Fruit fly (Drosophila melanogaster) whole organism, embryonic: ENCODE data around the gene Ir68b.
A peak's percentile ranks its signal among the peaks of the same experiment; 100 is the strongest.

Experiments
- Ada2b ChIP-seq: fragments of 200-800 bp; sonication (Bioruptor generic); IDR thresholded peaks from 2 replicates; pipeline ENCODE4 v1.3.6; 2022; ENCODE audit warnings: missing biosample characterization, missing genetic modification characterization
- BEAF-32 ChIP-seq: fragments of 200-800 bp; sonication (Bioruptor generic); optimal IDR thresholded peaks from 3 replicates; lab custom pipeline; 2017; ENCODE audit warnings: missing biosample characterization, missing genetic modification characterization, mild to moderate bottlenecking, moderate library complexity, missing genetic modification reagents
- CG12219 ChIP-seq: fragments of 200-800 bp; sonication (Bioruptor generic); optimal IDR thresholded peaks from 3 replicates; lab custom pipeline; 2018; ENCODE audit warnings: missing biosample characterization, mild to moderate bottlenecking, missing genetic modification characterization
- CG14014 ChIP-seq: fragments of 200-800 bp; sonication (Bioruptor generic); IDR thresholded peaks from 2 replicates; pipeline ENCODE4 v1.3.6; 2022; ENCODE audit warnings: missing biosample characterization, missing genetic modification characterization
- CG14710 ChIP-seq: fragments of 200-800 bp; sonication (Bioruptor generic); optimal IDR thresholded peaks from 3 replicates; lab custom pipeline; 2019; ENCODE audit warnings: missing biosample characterization, mild to moderate bottlenecking, missing genetic modification characterization, moderate library complexity
- CG16815 ChIP-seq: fragments of 200-800 bp; sonication (Bioruptor generic); optimal IDR thresholded peaks from 3 replicates; lab custom pipeline; 2017; ENCODE audit warnings: missing biosample characterization, mild to moderate bottlenecking, missing genetic modification characterization
- CG18262 ChIP-seq: fragments of 200-800 bp; optimal IDR thresholded peaks from 3 replicates; lab custom pipeline; 2019; ENCODE audit warnings: missing biosample characterization, mild to moderate bottlenecking, missing genetic modification characterization, moderate library complexity
- CG18619 ChIP-seq: fragments of 200-800 bp; sonication (Bioruptor generic); optimal IDR thresholded peaks from 3 replicates; lab custom pipeline; 2017; ENCODE audit warnings: missing biosample characterization, mild to moderate bottlenecking, missing genetic modification characterization
- CG18764 ChIP-seq: fragments of 200-800 bp; sonication (Bioruptor generic); optimal IDR thresholded peaks from 3 replicates; lab custom pipeline; 2016; ENCODE audit warnings: missing biosample characterization, missing genetic modification characterization
- CG2889 ChIP-seq: fragments of 200-800 bp; sonication (Bioruptor generic); IDR thresholded peaks from 3 replicates; pipeline ENCODE4 v1.3.6; 2022; ENCODE audit warnings: missing biosample characterization, missing genetic modification characterization
- CG42726 ChIP-seq: fragments of 200-800 bp; sonication (Bioruptor generic); IDR thresholded peaks from 2 replicates; pipeline ENCODE4 v1.3.6; 2022; ENCODE audit warnings: missing biosample characterization, missing genetic modification characterization; ENCODE audit not compliant: partially characterized antibody
- CG4617 ChIP-seq: fragments of 200-800 bp; sonication (Bioruptor generic); optimal IDR thresholded peaks from 3 replicates; lab custom pipeline; 2016; ENCODE audit warnings: missing biosample characterization, missing genetic modification characterization, borderline replicate concordance
- CG8281 ChIP-seq: fragments of 200-800 bp; sonication (Bioruptor generic); optimal IDR thresholded peaks from 2 replicates; lab custom pipeline; 2018; ENCODE audit warnings: missing biosample characterization, mild to moderate bottlenecking, missing genetic modification characterization, moderate library complexity
- CoRest ChIP-seq: fragments of 200-800 bp; sonication (Bioruptor generic); optimal IDR thresholded peaks from 3 replicates; lab custom pipeline; 2018; ENCODE audit warnings: missing biosample characterization, mild to moderate bottlenecking, missing genetic modification characterization, moderate library complexity
- Dek ChIP-seq: fragments of 200-800 bp; sonication (Bioruptor generic); optimal IDR thresholded peaks from 3 replicates; lab custom pipeline; 2019; ENCODE audit warnings: missing biosample characterization, mild to moderate bottlenecking, missing genetic modification characterization, moderate library complexity
- Dip2 ChIP-seq: fragments of 200-800 bp; sonication (Bioruptor generic); IDR thresholded peaks from 2 replicates; pipeline ENCODE4 v1.3.6; 2022; ENCODE audit warnings: missing biosample characterization, missing genetic modification characterization
- Dp ChIP-seq: fragments of 200-800 bp; sonication (Bioruptor generic); optimal IDR thresholded peaks from 2 replicates; lab custom pipeline; 2018; ENCODE audit warnings: missing biosample characterization, mild to moderate bottlenecking, missing genetic modification characterization, moderate library complexity
- Dref ChIP-seq: fragments of 200-800 bp; sonication (Bioruptor generic); IDR thresholded peaks from 2 replicates; pipeline ENCODE4 v1.3.6; 2022; ENCODE audit warnings: missing biosample characterization, missing genetic modification characterization
- E2f2 ChIP-seq: fragments of 200-800 bp; sonication (Bioruptor generic); IDR thresholded peaks from 2 replicates; pipeline ENCODE4 v1.3.6; 2022; ENCODE audit warnings: missing biosample characterization, missing genetic modification characterization
- Ets65A ChIP-seq: fragments of 200-800 bp; sonication (Bioruptor generic); peaks from one replicate; lab custom pipeline; 2016; ENCODE audit warnings: missing biosample characterization, missing genetic modification characterization
- Gug ChIP-seq: fragments of 200-800 bp; sonication (Bioruptor generic); IDR thresholded peaks from 4 replicates; pipeline ENCODE4 v1.3.6; 2022; ENCODE audit warnings: missing biosample characterization, missing genetic modification characterization
- HLH3B ChIP-seq: fragments of 200-800 bp; sonication (Bioruptor generic); IDR thresholded peaks from 2 replicates; pipeline ENCODE4 v1.3.6; 2022; ENCODE audit warnings: missing biosample characterization, missing genetic modification characterization
- HLHmδ ChIP-seq: fragments of 200-800 bp; sonication (Bioruptor generic); optimal IDR thresholded peaks from 2 replicates; lab custom pipeline; 2018; ENCODE audit warnings: missing biosample characterization, mild to moderate bottlenecking, missing genetic modification characterization, moderate library complexity
- Hmr ChIP-seq: fragments of 200-800 bp; sonication (Bioruptor generic); optimal IDR thresholded peaks from 3 replicates; lab custom pipeline; 2017; ENCODE audit warnings: mild to moderate bottlenecking, missing biosample characterization, missing genetic modification reagents, missing genetic modification characterization
- Hr3 ChIP-seq: fragments of 200-800 bp; sonication (Bioruptor generic); optimal IDR thresholded peaks from 3 replicates; lab custom pipeline; 2016; ENCODE audit warnings: missing biosample characterization, missing genetic modification characterization
- Hr39 ChIP-seq: fragments of >200 bp; optimal IDR thresholded peaks from 2 replicates; lab custom pipeline; 2017
- Hr51 ChIP-seq, 2 experiments: fragments of 200-800 bp; sonication (Bioruptor generic); optimal IDR thresholded peaks; 2 replicates in 1 of 2; 3 replicates in 1 of 2; lab custom pipeline; 2016 to 2018; ENCODE audit warnings: missing biosample characterization in 2 of 2, missing genetic modification characterization in 2 of 2, mild to moderate bottlenecking in 1 of 2, moderate library complexity in 1 of 2
- Myb ChIP-seq: fragments of 200-800 bp; sonication (Bioruptor generic); optimal IDR thresholded peaks from 2 replicates; lab custom pipeline; 2016; ENCODE audit warnings: missing biosample characterization, missing genetic modification characterization
- NC2β ChIP-seq: fragments of 200-800 bp; sonication (Bioruptor generic); optimal IDR thresholded peaks from 2 replicates; lab custom pipeline; 2016; ENCODE audit warnings: missing biosample characterization, missing genetic modification characterization
- Spps ChIP-seq: fragments of 200-800 bp; sonication (Bioruptor generic); optimal IDR thresholded peaks from 2 replicates; lab custom pipeline; 2018; ENCODE audit warnings: missing biosample characterization, mild to moderate bottlenecking, missing genetic modification characterization
- Sry-β ChIP-seq: fragments of 200-800 bp; sonication (Bioruptor generic); optimal IDR thresholded peaks from 2 replicates; lab custom pipeline; 2018; ENCODE audit warnings: missing biosample characterization, mild to moderate bottlenecking, missing genetic modification characterization, moderate library complexity
- Vsx1 ChIP-seq: fragments of 200-800 bp; sonication (Bioruptor generic); optimal IDR thresholded peaks from 2 replicates; lab custom pipeline; 2017; ENCODE audit warnings: missing biosample characterization, mild to moderate bottlenecking, missing genetic modification characterization, missing genetic modification reagents
- br ChIP-seq: fragments of >200 bp; optimal IDR thresholded peaks from 2 replicates; lab custom pipeline; 2017
- chinmo ChIP-seq: fragments of 200-800 bp; sonication (Bioruptor generic); IDR thresholded peaks from 4 replicates; pipeline ENCODE4 v1.3.6; 2022; ENCODE audit warnings: missing biosample characterization, missing genetic modification characterization; ENCODE audit not compliant: partially characterized antibody
- ci ChIP-seq: fragments of 200-800 bp; sonication (Bioruptor generic); IDR thresholded peaks from 3 replicates; pipeline ENCODE4 v1.3.6; 2022; ENCODE audit warnings: missing biosample characterization, missing genetic modification characterization
- crol ChIP-seq: fragments of 200-800 bp; sonication (Bioruptor generic); IDR thresholded peaks from 2 replicates; pipeline ENCODE4 v1.3.6; 2022; ENCODE audit warnings: missing biosample characterization, missing genetic modification characterization
- ems ChIP-seq: fragments of 200-800 bp; sonication (Bioruptor generic); optimal IDR thresholded peaks from 3 replicates; lab custom pipeline; 2016; ENCODE audit warnings: missing biosample characterization, missing genetic modification characterization
- eve ChIP-seq, 2 experiments: fragments of >200 bp; optimal IDR thresholded peaks; 2 replicates each; lab custom pipeline; 2017; ENCODE audit warnings: missing biosample characterization in 2 of 2, missing genetic modification characterization in 2 of 2
- eyg ChIP-seq: fragments of 200-800 bp; sonication (Bioruptor generic); optimal IDR thresholded peaks from 3 replicates; lab custom pipeline; 2016; ENCODE audit warnings: missing biosample characterization, missing genetic modification characterization
- fd102C ChIP-seq: fragments of 200-800 bp; sonication (Bioruptor generic); optimal IDR thresholded peaks from 2 replicates; lab custom pipeline; 2018; ENCODE audit warnings: missing biosample characterization, mild to moderate bottlenecking, missing genetic modification characterization, moderate library complexity
- grn ChIP-seq: fragments of 200-800 bp; sonication (Bioruptor generic); optimal IDR thresholded peaks from 3 replicates; lab custom pipeline; 2017; ENCODE audit warnings: missing biosample characterization, missing genetic modification characterization
- kni ChIP-seq: fragments of 200-800 bp; sonication (Bioruptor generic); optimal IDR thresholded peaks from 3 replicates; lab custom pipeline; 2017; ENCODE audit warnings: mild to moderate bottlenecking, missing biosample characterization, missing genetic modification reagents, missing genetic modification characterization
- odd ChIP-seq: fragments of 200-800 bp; sonication (Bioruptor generic); optimal IDR thresholded peaks from 2 replicates; lab custom pipeline; 2017; ENCODE audit warnings: missing biosample characterization, mild to moderate bottlenecking, missing genetic modification characterization
- ro ChIP-seq: fragments of 200-800 bp; sonication (Bioruptor generic); IDR thresholded peaks from 2 replicates; pipeline ENCODE4 v1.3.6; 2022; ENCODE audit warnings: missing biosample characterization, missing genetic modification characterization
- sd ChIP-seq: fragments of 200-800 bp; sonication (Bioruptor generic); optimal IDR thresholded peaks from 3 replicates; lab custom pipeline; 2018; ENCODE audit warnings: missing biosample characterization, mild to moderate bottlenecking, missing genetic modification characterization, moderate library complexity
- sima ChIP-seq: fragments of 200-800 bp; sonication (Bioruptor generic); optimal IDR thresholded peaks from 2 replicates; lab custom pipeline; 2016; ENCODE audit warnings: missing biosample characterization, missing genetic modification characterization
- slbo ChIP-seq: fragments of 200-800 bp; sonication (Bioruptor generic); IDR thresholded peaks from 2 replicates; pipeline ENCODE4 v1.3.6; 2022; ENCODE audit warnings: missing biosample characterization, missing genetic modification characterization
- tll ChIP-seq, 2 experiments: fragments of 200-800 bp in 1 of 2; fragments of >200 bp in 1 of 2; sonication (Bioruptor generic) in 1 of 2; optimal IDR thresholded peaks; 2 replicates each; lab custom pipeline; 2017 to 2019; ENCODE audit warnings: missing biosample characterization in 2 of 2, missing genetic modification characterization in 2 of 2, mild to moderate bottlenecking in 1 of 2, moderate library complexity in 1 of 2
- ttk ChIP-seq: fragments of 200-800 bp; sonication (Bioruptor generic); IDR thresholded peaks from 2 replicates; pipeline ENCODE4 v2.1.2; 2022; ENCODE audit warnings: missing biosample characterization, missing genetic modification characterization
- tup ChIP-seq: fragments of 200-800 bp; sonication (Bioruptor generic); optimal IDR thresholded peaks from 2 replicates; lab custom pipeline; 2016; ENCODE audit warnings: missing biosample characterization, mild to moderate bottlenecking, missing genetic modification characterization, moderate library complexity
- vfl ChIP-seq: fragments of 200-800 bp; sonication (Bioruptor generic); optimal IDR thresholded peaks from 2 replicates; lab custom pipeline; 2016; ENCODE audit warnings: missing biosample characterization, missing genetic modification characterization
- yki ChIP-seq: fragments of >200 bp; optimal IDR thresholded peaks from 3 replicates; lab custom pipeline; 2018

Gene Ir68b

DNA sequence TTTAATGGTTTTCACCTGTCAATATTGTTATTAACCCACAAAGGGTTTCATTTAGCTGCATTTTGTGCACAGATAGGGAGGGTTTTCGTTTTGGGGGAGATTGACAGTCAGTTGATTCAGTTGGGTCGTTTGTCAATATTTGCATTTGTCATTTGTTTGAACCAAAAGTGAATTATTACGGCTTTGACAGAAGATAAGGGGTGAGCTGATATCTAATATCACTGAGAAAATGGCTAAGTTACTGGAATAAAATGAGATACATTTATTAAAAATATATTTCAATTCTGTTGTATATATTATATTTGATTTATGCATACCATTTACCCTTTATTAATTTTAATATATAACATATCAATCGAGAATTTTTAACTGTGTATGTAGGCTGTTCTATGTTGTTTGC, 43.3 kb downstream of the Ir68b start (continued):
- TF ChIP-seq HLHmδ (GFP tag; lab: Kevin White, UChicago) (peak; percentile 89), chinmo (GFP tag; lab: Robert Waterston, UW) (no peak), Dek (tag; lab: Kevin White, UChicago) (peak; percentile 19), grn (GFP tag; lab: Kevin White, UChicago) (no peak), odd (GFP tag; lab: Kevin White, UChicago) (peak; percentile 68), CG14710 (tag; lab: Kevin White, UChicago) (peak; percentile 72), CG8281 (tag; lab: Kevin White, UChicago) (peak; percentile 79), CG4617 (GFP tag; lab: Kevin White, UChicago) (no peak), sima (GFP tag; lab: Kevin White, UChicago) (no peak), Dp (no peak), HLH3B (GFP tag; lab: Robert Waterston, UW) (peak; percentile 31; the same call in 1 of the 2 replicates), Hr39 (lab: Kevin White, UChicago) (no peak), Gug (GFP tag; lab: Robert Waterston, UW) (no peak), CG12219 (GFP tag; lab: Kevin White, UChicago) (peak; percentile 50), vfl (GFP tag; lab: Kevin White, UChicago) (no peak), crol (GFP tag; lab: Robert Waterston, UW) (no peak), ems (GFP tag; lab: Kevin White, UChicago) (no peak), eyg (GFP tag; lab: Kevin White, UChicago) (no peak), CG18619 (peak; percentile 44), fd102C (GFP tag; lab: Kevin White, UChicago) (peak; percentile 70), kni (GFP tag; lab: Kevin White, UChicago) (peak; percentile 66), Ets65A (GFP tag; lab: Kevin White, UChicago) (no peak), ci (GFP tag; lab: Robert Waterston, UW) (peak; percentile 76), Dip2 (GFP tag; lab: Robert Waterston, UW) (no peak), CG2889 (GFP tag; lab: Robert Waterston, UW) (no peak), ttk (GFP tag; lab: Robert Waterston, UW) (no peak), NC2β (peak; percentile 35), Sry-β (GFP tag; lab: Kevin White, UChicago) (peak; percentile 47), CG18764 (GFP tag; lab: Kevin White, UChicago) (peak; percentile 45), ro (no peak), Vsx1 (GFP tag; lab: Kevin White, UChicago) (peak; percentile 82), CoRest (tag; lab: Kevin White, UChicago) (peak; percentile 45), Ada2b (GFP tag; lab: Robert Waterston, UW) (no peak), BEAF-32 (GFP tag; lab: Kevin White, UChicago) (no peak), yki (lab: Kevin White, UChicago) (no peak), br (lab: Kevin White, UChicago) (no peak), sd (tag; lab: Kevin White, UChicago) (no peak), CG42726 (no peak), Hr51 (GFP tag; optimal IDR thresholded peaks at IDR 0.05; lab: Kevin White, UChicago) (peak; percentile 17 to 41), Dref (GFP tag; lab: Robert Waterston, UW) (no peak), Hmr (peak; percentile 35), CG18262 (tag; lab: Kevin White, UChicago) (peak; percentile 69), tup (GFP tag; lab: Kevin White, UChicago) (no peak), Spps (tag; lab: Kevin White, UChicago) (peak; percentile 80), E2f2 (GFP tag; lab: Robert Waterston, UW) (no peak), Hr3 (no peak), eve (GFP tag; optimal IDR thresholded peaks at IDR 0.05; lab: Kevin White, UChicago) (peak in 1 of 2 experiments; percentile 58), Myb (GFP tag; lab: Kevin White, UChicago) (no peak), CG16815 (GFP tag; lab: Kevin White, UChicago) (no peak), slbo (GFP tag; lab: Robert Waterston, UW) (no peak), tll (GFP tag; optimal IDR thresholded peaks at IDR 0.05; lab: Kevin White, UChicago) (no peak), CG14014 (GFP tag; lab: Robert Waterston, UW) (no peak; the same call in 1 of the 2 replicates)
